Fruit fly (Drosophila melanogaster): ENCODE results near the gene CG6788.

DNA sequence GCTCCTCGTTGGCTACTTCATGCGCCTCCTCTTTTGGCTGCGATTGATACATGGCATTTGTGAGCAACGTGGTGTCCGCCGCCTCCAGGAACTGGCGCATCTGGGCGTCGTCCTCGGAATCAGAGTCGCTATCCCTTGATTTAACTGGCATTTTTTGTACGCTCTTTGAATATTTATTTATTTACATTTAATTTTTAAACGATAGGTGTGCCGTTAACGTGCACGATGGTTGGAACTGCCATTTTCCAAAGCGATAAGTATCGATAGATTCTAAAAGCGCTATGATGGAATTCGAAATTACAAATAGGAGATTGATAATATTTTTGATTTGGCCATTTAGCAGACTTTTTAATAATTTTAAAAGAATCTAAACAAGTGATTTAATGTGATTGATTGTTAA, 35.5 kb upstream of the CG6788 start, which contains the start of gene CG32554:
- TF ChIP-seq CG15710 (tag; optimal IDR thresholded peaks at IDR 0.05) (no peak), CG17806 (tag; optimal IDR thresholded peaks at IDR 0.05) (no peak), D1 (tag; optimal IDR thresholded peaks at IDR 0.05) (no peak), CG4496 (GFP tag; IDR thresholded peaks at IDR 0.05) (no peak), fd96Ca (GFP tag; IDR thresholded peaks at IDR 0.05) (no peak), EcR (GFP tag; optimal IDR thresholded peaks at IDR 0.05) (no peak), gl (tag; optimal IDR thresholded peaks at IDR 0.05) (no peak), CG13204 (GFP tag; optimal IDR thresholded peaks at IDR 0.05) (no peak), CG12605 (GFP tag; IDR thresholded peaks at IDR 0.05) (no peak), CG9948 (tag; optimal IDR thresholded peaks at IDR 0.05) (no peak), CG14655 (GFP tag; optimal IDR thresholded peaks at IDR 0.05) (no peak), Pif1A (GFP tag; optimal IDR thresholded peaks at IDR 0.05) (no peak), Ets98B (GFP tag; IDR thresholded peaks at IDR 0.05) (no peak)

Data from whole organism, pupa.